Fruit fly (Drosophila melanogaster): ENCODE measurements around the gene CG33493.
A peak's percentile ranks its signal among the peaks of the same experiment; 100 is the strongest.

The CG33493 gene

DNA sequence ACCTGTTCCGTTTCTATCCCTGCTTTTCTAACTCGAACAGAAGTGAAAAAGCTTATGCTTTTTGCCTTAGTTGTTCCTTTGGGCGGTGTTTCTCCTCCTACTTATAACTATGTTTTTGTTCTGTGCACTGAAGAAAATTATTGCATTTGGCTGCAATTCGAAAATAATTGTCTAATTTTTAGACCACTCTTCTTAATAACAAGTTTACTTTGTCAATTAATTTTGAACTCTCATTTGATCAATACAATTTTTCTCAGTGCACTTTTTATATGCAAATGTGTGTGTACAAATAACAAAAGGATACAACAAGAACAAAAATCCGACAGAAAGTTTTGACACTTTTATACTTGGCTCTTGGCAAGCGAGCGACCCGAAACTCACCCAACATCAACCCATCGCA lies 42.1 kb upstream of the CG33493 start:
- TF ChIP-seq CG34367 (tag; optimal IDR thresholded peaks at IDR 0.05) (peak; percentile 44), rn (GFP tag; IDR thresholded peaks at IDR 0.05) (no peak), Snoo (tag; optimal IDR thresholded peaks at IDR 0.05) (no peak), Pif1A (GFP tag; optimal IDR thresholded peaks at IDR 0.05) (peak; percentile 47), gl (tag; optimal IDR thresholded peaks at IDR 0.05) (no peak), CG9948 (tag; optimal IDR thresholded peaks at IDR 0.05) (peak; percentile 9), fd96Ca (GFP tag; IDR thresholded peaks at IDR 0.05) (no peak), CG13204 (GFP tag; optimal IDR thresholded peaks at IDR 0.05) (no peak), CG15710 (tag; optimal IDR thresholded peaks at IDR 0.05) (peak; percentile 31), CG14655 (GFP tag; optimal IDR thresholded peaks at IDR 0.05) (peak; percentile 36), D1 (tag; optimal IDR thresholded peaks at IDR 0.05) (no peak), Pif1B (GFP tag; optimal IDR thresholded peaks at IDR 0.05) (peak; percentile 33), CG8301 (tag; optimal IDR thresholded peaks at IDR 0.05) (peak; percentile 56), CG8159 (tag; optimal IDR thresholded peaks at IDR 0.05) (peak; percentile 10), CG32121 (GFP tag; IDR thresholded peaks at IDR 0.05) (peak; percentile 66), CG4496 (GFP tag; IDR thresholded peaks at IDR 0.05) (0 out of 3 replicates have a peak, but pooled peaks have one; percentile 32), Ets98B (GFP tag; IDR thresholded peaks at IDR 0.05) (no peak), EcR (GFP tag; optimal IDR thresholded peaks at IDR 0.05) (no peak), CG10348 (GFP tag; IDR thresholded peaks at IDR 0.05) (no peak), CG12605 (GFP tag; IDR thresholded peaks at IDR 0.05) (peak; percentile 16; the same call in 1 of the 2 replicates), CG17806 (tag; optimal IDR thresholded peaks at IDR 0.05) (peak; percentile 31)

DNA sequence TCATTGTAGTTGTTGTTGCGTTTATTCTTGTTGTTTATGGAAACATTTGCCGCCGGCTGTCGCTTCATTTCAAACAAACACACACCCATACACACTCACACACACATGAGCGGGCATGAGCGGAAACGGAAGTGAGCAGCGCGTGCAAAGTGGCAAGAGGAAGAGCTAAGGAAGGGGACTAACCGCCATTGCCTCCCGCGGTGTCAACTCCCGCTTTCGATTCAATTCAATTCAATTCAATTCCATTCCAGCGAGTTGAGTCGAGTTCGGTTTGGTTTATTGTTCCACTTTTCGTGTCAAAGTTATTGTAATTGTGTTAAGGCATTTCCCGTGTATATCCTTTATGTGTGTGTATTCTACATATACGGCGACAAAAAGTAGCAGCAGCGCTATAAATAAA lies 41.6 kb upstream of the CG33493 start:
- TF ChIP-seq gl (tag; optimal IDR thresholded peaks at IDR 0.05) = no peak
- TF ChIP-seq Pif1A (GFP tag; optimal IDR thresholded peaks at IDR 0.05) = no peak
- no peak for TF ChIP-seq EcR (GFP tag; optimal IDR thresholded peaks at IDR 0.05)
- no peak for TF ChIP-seq Snoo (tag; optimal IDR thresholded peaks at IDR 0.05)
- peak; percentile 47; the same call in 2 of the 3 replicates for TF ChIP-seq CG4496 (GFP tag; IDR thresholded peaks at IDR 0.05)
- TF ChIP-seq CG14655 (GFP tag; optimal IDR thresholded peaks at IDR 0.05) = no peak
- no peak for TF ChIP-seq CG12605 (GFP tag; IDR thresholded peaks at IDR 0.05)
- TF ChIP-seq rn (GFP tag; IDR thresholded peaks at IDR 0.05) = no peak

DNA sequence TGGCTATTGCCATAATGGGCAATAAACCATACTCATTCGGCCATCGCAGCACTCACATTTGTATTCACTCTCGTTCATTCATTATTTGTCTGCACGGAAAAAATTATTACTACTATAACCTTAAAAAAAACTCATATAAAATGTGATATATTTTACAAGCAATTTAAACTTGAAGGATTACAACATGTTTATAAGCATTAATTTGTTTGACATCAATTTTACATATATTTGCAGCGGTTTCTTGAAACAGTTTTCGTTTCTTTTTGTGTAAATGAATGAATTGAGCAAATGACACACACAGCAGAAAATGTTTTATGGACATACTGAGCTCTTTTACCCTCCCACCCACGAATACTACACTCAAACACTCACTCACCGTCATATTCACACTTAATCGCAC lies 40.5 kb upstream of the CG33493 start:
- no peak for TF ChIP-seq rn (GFP tag; IDR thresholded peaks at IDR 0.05)
- no peak for TF ChIP-seq D1 (tag; optimal IDR thresholded peaks at IDR 0.05)
- TF ChIP-seq Pif1B (GFP tag; optimal IDR thresholded peaks at IDR 0.05) = no peak
- TF ChIP-seq CG15710 (tag; optimal IDR thresholded peaks at IDR 0.05) = no peak
- TF ChIP-seq Ets98B (GFP tag; IDR thresholded peaks at IDR 0.05) = no peak
- TF ChIP-seq CG4496 (GFP tag; IDR thresholded peaks at IDR 0.05) = no peak
- no peak for TF ChIP-seq CG8301 (tag; optimal IDR thresholded peaks at IDR 0.05)
- TF ChIP-seq Pif1A (GFP tag; optimal IDR thresholded peaks at IDR 0.05) = no peak
- no peak for TF ChIP-seq CG32121 (GFP tag; IDR thresholded peaks at IDR 0.05)
- TF ChIP-seq EcR (GFP tag; optimal IDR thresholded peaks at IDR 0.05) = no peak
- TF ChIP-seq fd96Ca (GFP tag; IDR thresholded peaks at IDR 0.05) = no peak
- no peak for TF ChIP-seq CG10348 (GFP tag; IDR thresholded peaks at IDR 0.05)
- TF ChIP-seq CG12605 (GFP tag; IDR thresholded peaks at IDR 0.05) = no peak
- no peak for TF ChIP-seq gl (tag; optimal IDR thresholded peaks at IDR 0.05)
- TF ChIP-seq CG34367 (tag; optimal IDR thresholded peaks at IDR 0.05) = no peak
- TF ChIP-seq Snoo (tag; optimal IDR thresholded peaks at IDR 0.05) = no peak
- no peak for TF ChIP-seq CG14655 (GFP tag; optimal IDR thresholded peaks at IDR 0.05)

DNA sequence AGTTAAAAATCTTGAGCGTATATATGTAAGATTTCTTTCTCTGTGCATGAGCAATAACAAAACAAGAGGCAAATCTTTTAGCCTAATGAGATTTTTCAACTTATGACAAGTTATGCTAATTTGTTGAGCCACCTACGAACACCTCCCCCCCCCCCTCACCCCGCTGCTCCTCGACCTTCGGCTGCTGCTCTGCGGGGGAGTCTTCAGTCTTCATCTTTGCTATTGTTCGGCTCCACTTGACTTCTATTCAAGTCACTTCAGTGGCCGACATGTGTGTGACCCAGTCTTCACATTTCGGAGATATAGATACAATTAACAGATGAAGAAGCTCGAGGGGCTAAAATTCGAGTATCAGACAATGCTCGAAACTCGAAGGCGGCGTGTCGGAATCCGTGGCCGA lies 39.1 kb upstream of the CG33493 start:
- no peak for TF ChIP-seq CG17806 (tag; optimal IDR thresholded peaks at IDR 0.05)
- no peak for TF ChIP-seq CG12605 (GFP tag; IDR thresholded peaks at IDR 0.05)
- TF ChIP-seq fd96Ca (GFP tag; IDR thresholded peaks at IDR 0.05) = no peak
- no peak for TF ChIP-seq CG32121 (GFP tag; IDR thresholded peaks at IDR 0.05)
- TF ChIP-seq rn (GFP tag; IDR thresholded peaks at IDR 0.05) = no peak
- TF ChIP-seq Ets98B (GFP tag; IDR thresholded peaks at IDR 0.05) = no peak
- no peak for TF ChIP-seq Pif1B (GFP tag; optimal IDR thresholded peaks at IDR 0.05)
- TF ChIP-seq Snoo (tag; optimal IDR thresholded peaks at IDR 0.05) = no peak
- TF ChIP-seq CG4496 (GFP tag; IDR thresholded peaks at IDR 0.05) = no peak
- no peak for TF ChIP-seq CG8301 (tag; optimal IDR thresholded peaks at IDR 0.05)
- TF ChIP-seq Pif1A (GFP tag; optimal IDR thresholded peaks at IDR 0.05) = no peak
- TF ChIP-seq CG34367 (tag; optimal IDR thresholded peaks at IDR 0.05) = no peak
- no peak for TF ChIP-seq CG9948 (tag; optimal IDR thresholded peaks at IDR 0.05)
- TF ChIP-seq EcR (GFP tag; optimal IDR thresholded peaks at IDR 0.05) = no peak
- no peak for TF ChIP-seq CG15710 (tag; optimal IDR thresholded peaks at IDR 0.05)

DNA sequence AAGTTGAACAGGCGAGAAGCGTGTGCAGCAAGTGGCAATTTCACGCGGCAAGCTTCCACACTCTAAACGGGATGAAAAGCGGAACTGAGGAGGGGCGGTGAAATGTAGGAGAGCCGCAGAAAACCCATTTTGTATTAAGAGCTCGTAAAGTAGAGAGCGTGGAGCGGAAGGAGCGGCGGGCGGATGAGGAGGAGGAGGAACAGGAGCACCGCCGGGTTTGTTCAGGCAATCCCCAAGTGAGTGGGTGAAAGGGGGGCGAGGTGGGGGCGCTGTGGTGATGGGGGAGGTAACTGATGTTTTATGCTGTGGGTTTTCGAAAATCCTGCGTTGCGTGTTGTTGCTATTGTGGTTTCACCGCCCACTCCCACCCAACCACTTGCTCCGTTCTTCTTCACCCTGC lies 34.2 kb upstream of the CG33493 start:
- TF ChIP-seq CG10348 (GFP tag; IDR thresholded peaks at IDR 0.05) (no peak), CG15710 (tag; optimal IDR thresholded peaks at IDR 0.05) (no peak), CG8159 (tag; optimal IDR thresholded peaks at IDR 0.05) (no peak), CG14655 (GFP tag; optimal IDR thresholded peaks at IDR 0.05) (no peak), Snoo (tag; optimal IDR thresholded peaks at IDR 0.05) (no peak), Pif1B (GFP tag; optimal IDR thresholded peaks at IDR 0.05) (no peak), CG13204 (GFP tag; optimal IDR thresholded peaks at IDR 0.05) (no peak), Pif1A (GFP tag; optimal IDR thresholded peaks at IDR 0.05) (no peak), CG34367 (tag; optimal IDR thresholded peaks at IDR 0.05) (no peak), rn (GFP tag; IDR thresholded peaks at IDR 0.05) (no peak), gl (tag; optimal IDR thresholded peaks at IDR 0.05) (no peak), Ets98B (GFP tag; IDR thresholded peaks at IDR 0.05) (no peak), EcR (GFP tag; optimal IDR thresholded peaks at IDR 0.05) (no peak), D1 (tag; optimal IDR thresholded peaks at IDR 0.05) (no peak), CG12605 (GFP tag; IDR thresholded peaks at IDR 0.05) (no peak), CG4496 (GFP tag; IDR thresholded peaks at IDR 0.05) (no peak), CG9948 (tag; optimal IDR thresholded peaks at IDR 0.05) (no peak), CG32121 (GFP tag; IDR thresholded peaks at IDR 0.05) (no peak)
